Worm (Caenorhabditis elegans) whole organism, late embryonic: ENCODE measurements around the gene cpf-2.

Source experiments
- fkh-6 ChIP-seq: sonication (generic microtip); optimal IDR thresholded peaks from 2 replicates; lab custom pipeline; 2016; ENCODE audit warnings: missing genetic modification characterization, missing compliant biosample characterization
- hlh-30 ChIP-seq: sonication (generic microtip); optimal IDR thresholded peaks from 2 replicates; lab custom pipeline; 2017; ENCODE audit warnings: antibody characterized with exemption, missing genetic modification characterization, missing compliant biosample characterization; ENCODE audit not compliant: insufficient read depth
- nhr-11 ChIP-seq: fragments of 150-350 bp; optimal IDR thresholded peaks from 2 replicates; lab custom pipeline; 2014; ENCODE audit warnings: missing biosample characterization, missing genetic modification characterization
- nhr-232 ChIP-seq: sonication (generic microtip); optimal IDR thresholded peaks from 2 replicates; lab custom pipeline; 2016; ENCODE audit warnings: missing genetic modification characterization, missing compliant biosample characterization
- pqm-1 ChIP-seq: sonication (generic microtip); optimal IDR thresholded peaks from 2 replicates; lab custom pipeline; 2016; ENCODE audit warnings: missing genetic modification characterization, missing compliant biosample characterization
- rnt-1 ChIP-seq: sonication (generic microtip); optimal IDR thresholded peaks from 2 replicates; lab custom pipeline; 2016; ENCODE audit warnings: missing genetic modification characterization, missing compliant biosample characterization
- unc-3 ChIP-seq, 2 experiments: fragments of 200-800 bp in 1 of 2; sonication (Bioruptor generic) in 1 of 2; sonication (generic microtip) in 1 of 2; conservative IDR thresholded peaks in 1 of 2; optimal IDR thresholded peaks in 1 of 2; 2 replicates each; pipeline versions ENCODE4 v1.3.6 to Lab custom; 2016 to 2022; ENCODE audit warnings: missing compliant biosample characterization in 2 of 2, missing genetic modification characterization in 2 of 2, missing genetic modification reagents in 1 of 2
- unc-55 ChIP-seq: sonication (generic microtip); optimal IDR thresholded peaks from 2 replicates; lab custom pipeline; 2017; ENCODE audit warnings: missing biosample characterization, missing genetic modification reagents, missing genetic modification characterization

DNA sequence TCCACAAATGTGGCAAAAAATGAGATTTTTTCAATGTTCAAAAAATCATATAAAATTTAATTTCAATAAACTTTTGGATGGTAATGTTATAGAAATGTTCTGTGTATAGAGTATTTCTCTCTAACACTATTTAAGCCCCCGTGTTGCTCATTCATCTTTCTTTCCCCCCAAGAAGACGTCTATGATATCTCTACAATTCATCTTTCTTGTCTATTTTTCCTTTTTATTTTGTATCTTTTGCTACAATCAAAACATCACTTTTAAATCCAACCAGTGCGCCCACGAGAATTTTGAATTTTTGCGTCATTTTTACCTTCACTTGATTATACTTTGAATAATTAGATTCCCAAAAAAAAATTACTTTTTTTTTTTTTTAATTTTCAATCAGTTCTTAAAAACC, 4.1 kb upstream of the cpf-2 start:
- no peak for TF ChIP-seq unc-55 (GFP tag; lab: Kevin White, UChicago)
- TF ChIP-seq unc-3 (GFP tag; conservative IDR thresholded peaks at IDR 0.05; lab: Robert Waterston, UW) = no peak
- no peak for TF ChIP-seq unc-3 (tag; optimal IDR thresholded peaks at IDR 0.05; lab: Kevin White, UChicago)
- no peak for TF ChIP-seq rnt-1 (tag; lab: Kevin White, UChicago)
- TF ChIP-seq hlh-30 (tag; lab: Kevin White, UChicago) = no peak
- TF ChIP-seq fkh-6 (tag; lab: Kevin White, UChicago) = no peak
- TF ChIP-seq pqm-1 (tag; lab: Kevin White, UChicago) = no peak
- TF ChIP-seq nhr-11 (tag; lab: Kevin White, UChicago) = no peak
- no peak for TF ChIP-seq nhr-232 (tag; lab: Kevin White, UChicago)
